Fruit fly (Drosophila melanogaster): ENCODE data around the gene CG6686.

Gene CG6686

dm6 chr2L:11973145-11973738, 14.6 kb downstream of the CG6686 start (continued):
- TF ChIP-seq CG14441 (GFP tag; IDR thresholded peaks at IDR 0.05): no peak
- TF ChIP-seq CG12299 (tag; optimal IDR thresholded peaks at IDR 0.05): no peak
- TF ChIP-seq CG7987 (GFP tag; optimal IDR thresholded peaks at IDR 0.05): no peak
- no peak for TF ChIP-seq CG32532 (GFP tag; IDR thresholded peaks at IDR 0.05)
- TF ChIP-seq maf-S (GFP tag; optimal IDR thresholded peaks at IDR 0.05): no peak
- 0 out of 4 replicates have a peak, but pooled peaks have one; percentile 19 for TF ChIP-seq chinmo (GFP tag; IDR thresholded peaks at IDR 0.05; ENCODE audit: partially characterized antibody)
- no peak for TF ChIP-seq Fer3 (tag; optimal IDR thresholded peaks at IDR 0.05)
- peak; percentile 54 for TF ChIP-seq CG13894 (tag; optimal IDR thresholded peaks at IDR 0.05)
- TF ChIP-seq CG10366 (GFP tag; IDR thresholded peaks at IDR 0.05): no peak
- TF ChIP-seq tll (GFP tag; optimal IDR thresholded peaks at IDR 0.05): no peak
- TF ChIP-seq jigr1 (GFP tag; IDR thresholded peaks at IDR 0.05): no peak
- TF ChIP-seq CG11398 (GFP tag; optimal IDR thresholded peaks at IDR 0.05): no peak
- TF ChIP-seq hkb (optimal IDR thresholded peaks at IDR 0.05): no peak
- TF ChIP-seq hkb (GFP tag; IDR thresholded peaks at IDR 0.05): no peak
- no peak for TF ChIP-seq Antp (GFP tag; optimal IDR thresholded peaks at IDR 0.05)
- TF ChIP-seq fd3F (GFP tag; optimal IDR thresholded peaks at IDR 0.05): no peak
- TF ChIP-seq sima (GFP tag; optimal IDR thresholded peaks at IDR 0.05): no peak
- no peak for TF ChIP-seq Spps (tag; optimal IDR thresholded peaks at IDR 0.05)
- no peak for TF ChIP-seq tx (GFP tag; optimal IDR thresholded peaks at IDR 0.05)
- TF ChIP-seq CG15011 (GFP tag; optimal IDR thresholded peaks at IDR 0.05): no peak
- TF ChIP-seq br (optimal IDR thresholded peaks at IDR 0.05): no peak
- TF ChIP-seq Hr78 (GFP tag; optimal IDR thresholded peaks at IDR 0.05): no peak
- TF ChIP-seq sc (optimal IDR thresholded peaks at IDR 0.05): no peak
- no peak for TF ChIP-seq sc (GFP tag; optimal IDR thresholded peaks at IDR 0.05)
- peak; percentile 31 for TF ChIP-seq cad (GFP tag; optimal IDR thresholded peaks at IDR 0.05)
- TF ChIP-seq ems (GFP tag; optimal IDR thresholded peaks at IDR 0.05): no peak
- no peak for TF ChIP-seq Hr3 (GFP tag; optimal IDR thresholded peaks at IDR 0.05)
- TF ChIP-seq CG31365 (tag; optimal IDR thresholded peaks at IDR 0.05): no peak
- no peak for TF ChIP-seq HLHmδ (GFP tag; optimal IDR thresholded peaks at IDR 0.05)
- no peak for TF ChIP-seq btn (GFP tag; optimal IDR thresholded peaks at IDR 0.05)
- TF ChIP-seq CG17912 (GFP tag; optimal IDR thresholded peaks at IDR 0.05): no peak
- TF ChIP-seq CG1603 (tag; optimal IDR thresholded peaks at IDR 0.05): no peak
- no peak for TF ChIP-seq CG18599 (GFP tag; optimal IDR thresholded peaks at IDR 0.05)
- no peak for TF ChIP-seq unc-4 (GFP tag; IDR thresholded peaks at IDR 0.05; ENCODE audit: partially characterized antibody)
- TF ChIP-seq CG1832 (GFP tag; optimal IDR thresholded peaks at IDR 0.05): no peak
- TF ChIP-seq slp2 (GFP tag; optimal IDR thresholded peaks at IDR 0.05): no peak
- TF ChIP-seq CG5953 (GFP tag; IDR thresholded peaks at IDR 0.05): no peak
- no peak for TF ChIP-seq CG6689 (GFP tag; IDR thresholded peaks at IDR 0.05)
- TF ChIP-seq Atf-2 (GFP tag; optimal IDR thresholded peaks at IDR 0.05): no peak
- no peak for TF ChIP-seq H15 (GFP tag; IDR thresholded peaks at IDR 0.05)
- no peak for TF ChIP-seq CG12769 (tag; optimal IDR thresholded peaks at IDR 0.05)
- TF ChIP-seq CG3838 (GFP tag; optimal IDR thresholded peaks at IDR 0.05): no peak
- TF ChIP-seq pan (optimal IDR thresholded peaks at IDR 0.05): no peak
- no peak for TF ChIP-seq pan (GFP tag; optimal IDR thresholded peaks at IDR 0.05 in 1 of 2, IDR thresholded peaks at IDR 0.05 in 1 of 2)
- no peak for TF ChIP-seq Chrac-16 (GFP tag; optimal IDR thresholded peaks at IDR 0.05)
- peak; percentile 85 for TF ChIP-seq CG4360 (GFP tag; IDR thresholded peaks at IDR 0.05)
- TF ChIP-seq Dip3 (GFP tag; optimal IDR thresholded peaks at IDR 0.05): no peak
- TF ChIP-seq salm (tag; optimal IDR thresholded peaks at IDR 0.05): no peak
- TF ChIP-seq PHDP (tag; optimal IDR thresholded peaks at IDR 0.05): no peak
- TF ChIP-seq CG12104 (GFP tag; optimal IDR thresholded peaks at IDR 0.05): no peak
- TF ChIP-seq D19A (tag; optimal IDR thresholded peaks at IDR 0.05): no peak
- no peak for TF ChIP-seq rib (GFP tag; IDR thresholded peaks at IDR 0.05)

Data from whole organism, embryonic.